Worm (Caenorhabditis elegans): Measurements from ENCODE around the gene emb-27.

DNA sequence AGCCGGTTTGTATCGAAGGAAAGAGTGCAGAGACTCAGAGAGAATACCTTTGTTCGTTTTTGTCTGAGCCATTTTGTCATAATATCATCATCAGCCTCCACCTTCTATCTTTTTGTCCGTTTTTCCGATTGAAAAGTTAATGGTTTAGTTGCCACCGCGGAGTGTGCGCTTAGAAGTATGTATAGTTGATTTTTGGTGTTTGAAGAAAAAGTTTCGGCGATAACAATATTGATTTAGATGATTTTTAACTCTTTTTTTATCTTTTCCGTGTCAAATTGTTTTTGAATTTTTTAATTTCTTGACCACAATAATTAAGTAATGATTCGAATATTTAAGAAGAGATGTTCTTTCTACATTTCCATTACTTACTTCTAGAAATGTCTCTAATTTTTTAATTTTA lies 43.6 kb upstream of the emb-27 start:
- TF ChIP-seq C16A3.4 (tag; optimal IDR thresholded peaks at IDR 0.05), result no peak
- no peak for TF ChIP-seq nhr-20 (tag; optimal IDR thresholded peaks at IDR 0.05)
- no peak for TF ChIP-seq ceh-90 (tag; optimal IDR thresholded peaks at IDR 0.05)
- TF ChIP-seq elt-3 (tag; optimal IDR thresholded peaks at IDR 0.05), result no peak
- no peak for TF ChIP-seq skn-1 (tag; optimal IDR thresholded peaks at IDR 0.05)
- no peak for TF ChIP-seq unc-130 (tag; optimal IDR thresholded peaks at IDR 0.05)
- no peak for TF ChIP-seq nhr-77 (tag; optimal IDR thresholded peaks at IDR 0.05)
- TF ChIP-seq lin-13 (GFP tag; optimal IDR thresholded peaks at IDR 0.05), result no peak
- no peak for TF ChIP-seq aly-2 (tag; optimal IDR thresholded peaks at IDR 0.05)
- no peak for TF ChIP-seq fkh-8 (tag; optimal IDR thresholded peaks at IDR 0.05)

Data from whole organism, L1 larva.